Fruit fly (Drosophila melanogaster): ENCODE data around the gene Ca-alpha1T.
A peak's percentile ranks its signal among the peaks of the same experiment; 100 is the strongest.

Gene Ca-alpha1T

DNA sequence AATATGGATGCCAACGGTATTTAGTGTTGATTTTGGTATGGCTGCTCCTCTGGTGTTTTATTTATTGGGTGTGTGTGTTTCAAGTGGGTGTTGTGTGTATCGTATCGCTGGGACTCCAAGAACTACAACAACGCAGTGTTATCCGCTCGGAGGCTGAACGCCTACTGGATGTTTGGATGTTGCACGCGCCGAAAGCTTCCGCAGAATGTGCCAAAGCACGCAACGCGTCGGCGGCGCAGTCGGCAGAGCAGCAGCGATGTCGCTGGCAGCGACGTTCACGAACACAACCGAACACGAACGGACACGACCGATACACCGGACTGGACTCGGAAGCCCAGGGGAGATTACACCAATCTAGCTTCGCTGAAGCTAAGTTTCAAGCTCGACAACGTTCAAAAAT is at the start of gene Ca-alpha1T:
Gene Ca-alpha1T (minus strand): TSS at position 152 of the 400 bp plus-strand sequence.
- no peak for TF ChIP-seq CG4496 (GFP tag; IDR thresholded peaks at IDR 0.05)
- no peak for TF ChIP-seq CG17806 (tag; optimal IDR thresholded peaks at IDR 0.05)
- TF ChIP-seq gl (tag; optimal IDR thresholded peaks at IDR 0.05), result no peak
- no peak for TF ChIP-seq Pif1B (GFP tag; optimal IDR thresholded peaks at IDR 0.05)
- TF ChIP-seq CG15710 (tag; optimal IDR thresholded peaks at IDR 0.05), result no peak
- TF ChIP-seq Ets98B (GFP tag; IDR thresholded peaks at IDR 0.05), result no peak

DNA sequence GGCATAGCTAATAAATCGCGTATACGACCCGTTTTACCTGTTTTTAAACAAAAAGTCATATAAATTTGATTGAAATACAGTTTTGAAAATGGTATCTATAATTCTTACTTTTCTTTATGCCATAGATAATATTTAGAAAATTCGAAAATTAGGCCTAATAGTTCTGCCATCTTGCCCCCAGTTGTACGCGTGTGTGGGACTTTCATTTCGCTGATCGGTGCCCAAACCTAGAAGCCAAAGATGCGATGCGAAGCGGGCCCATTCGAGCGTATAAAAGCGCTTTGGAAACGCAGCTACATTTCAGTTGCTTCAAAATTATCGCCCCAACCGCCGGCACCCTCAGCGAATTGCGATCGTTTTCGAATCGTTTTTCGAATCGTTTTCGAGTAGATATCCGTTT is 44.7 kb upstream of the Ca-alpha1T start, which contains the start of gene CG14445:
Gene CG14445 (plus strand): TSS at position 301 of the 400 bp plus-strand sequence.
- TF ChIP-seq Pif1A (GFP tag; optimal IDR thresholded peaks at IDR 0.05) (no peak), CG15710 (tag; optimal IDR thresholded peaks at IDR 0.05) (no peak), gl (tag; optimal IDR thresholded peaks at IDR 0.05) (no peak), Ets98B (GFP tag; IDR thresholded peaks at IDR 0.05) (no peak), CG17806 (tag; optimal IDR thresholded peaks at IDR 0.05) (no peak)

DNA sequence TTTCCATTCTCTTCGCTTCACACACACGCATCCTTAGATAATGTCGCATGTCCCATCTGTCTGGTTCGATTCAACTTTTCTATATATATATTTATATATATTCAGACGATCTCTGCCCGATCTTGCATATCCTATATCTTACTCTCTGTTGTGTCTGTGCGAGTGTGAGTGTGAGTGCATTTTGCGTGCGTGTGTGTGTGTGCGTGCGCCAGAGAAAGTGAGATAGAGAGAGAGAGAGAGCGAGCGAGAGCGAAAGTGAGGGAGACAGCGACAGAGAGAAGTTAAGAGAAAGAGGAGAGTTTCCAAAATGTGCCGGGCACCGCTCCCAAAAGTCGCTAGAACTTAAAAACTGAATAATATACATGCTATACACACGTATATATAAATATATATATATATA is 39.5 kb upstream of the Ca-alpha1T start:
- TF ChIP-seq CG8301 (tag; optimal IDR thresholded peaks at IDR 0.05) (no peak), Snoo (tag; optimal IDR thresholded peaks at IDR 0.05) (no peak), D1 (tag; optimal IDR thresholded peaks at IDR 0.05) (no peak), CG34367 (tag; optimal IDR thresholded peaks at IDR 0.05) (no peak)

DNA sequence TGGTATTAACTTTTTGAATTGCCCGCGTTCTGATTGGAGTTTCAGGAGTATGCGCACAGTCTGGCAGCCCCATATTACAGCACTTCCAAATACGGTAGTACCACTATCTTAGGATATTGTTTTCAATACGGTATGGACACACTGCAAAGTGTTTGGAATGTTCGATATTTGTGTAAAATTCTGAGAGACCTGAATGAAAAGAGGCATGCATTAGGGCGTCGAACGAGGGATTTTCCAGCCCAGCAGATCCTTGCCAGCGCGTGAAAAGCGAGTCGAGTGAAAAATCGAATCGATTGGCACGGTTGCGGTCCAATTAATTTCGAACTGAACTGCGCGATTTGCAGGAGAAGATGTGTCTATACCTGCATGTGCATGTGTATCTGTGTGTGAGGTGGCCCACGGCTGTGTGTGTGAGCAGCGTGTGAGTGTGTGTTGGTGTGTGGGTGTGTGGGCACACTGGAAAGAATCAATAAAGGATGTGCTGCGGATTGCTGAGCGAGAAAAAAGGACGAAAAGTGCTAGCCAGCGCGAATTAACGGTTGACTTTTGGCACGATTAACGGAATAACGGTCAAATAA is 33.3 kb upstream of the Ca-alpha1T start, which contains the start of gene dtn:
Gene dtn (plus strand): TSS at position 176 of the 578 bp plus-strand sequence.
- TF ChIP-seq fd96Ca (GFP tag; IDR thresholded peaks at IDR 0.05) (no peak), CG10348 (GFP tag; IDR thresholded peaks at IDR 0.05) (no peak), CG4496 (GFP tag; IDR thresholded peaks at IDR 0.05) (no peak), CG32121 (GFP tag; IDR thresholded peaks at IDR 0.05) (no peak), D1 (tag; optimal IDR thresholded peaks at IDR 0.05) (no peak), CG14655 (GFP tag; optimal IDR thresholded peaks at IDR 0.05) (no peak), EcR (GFP tag; optimal IDR thresholded peaks at IDR 0.05) (no peak)

DNA sequence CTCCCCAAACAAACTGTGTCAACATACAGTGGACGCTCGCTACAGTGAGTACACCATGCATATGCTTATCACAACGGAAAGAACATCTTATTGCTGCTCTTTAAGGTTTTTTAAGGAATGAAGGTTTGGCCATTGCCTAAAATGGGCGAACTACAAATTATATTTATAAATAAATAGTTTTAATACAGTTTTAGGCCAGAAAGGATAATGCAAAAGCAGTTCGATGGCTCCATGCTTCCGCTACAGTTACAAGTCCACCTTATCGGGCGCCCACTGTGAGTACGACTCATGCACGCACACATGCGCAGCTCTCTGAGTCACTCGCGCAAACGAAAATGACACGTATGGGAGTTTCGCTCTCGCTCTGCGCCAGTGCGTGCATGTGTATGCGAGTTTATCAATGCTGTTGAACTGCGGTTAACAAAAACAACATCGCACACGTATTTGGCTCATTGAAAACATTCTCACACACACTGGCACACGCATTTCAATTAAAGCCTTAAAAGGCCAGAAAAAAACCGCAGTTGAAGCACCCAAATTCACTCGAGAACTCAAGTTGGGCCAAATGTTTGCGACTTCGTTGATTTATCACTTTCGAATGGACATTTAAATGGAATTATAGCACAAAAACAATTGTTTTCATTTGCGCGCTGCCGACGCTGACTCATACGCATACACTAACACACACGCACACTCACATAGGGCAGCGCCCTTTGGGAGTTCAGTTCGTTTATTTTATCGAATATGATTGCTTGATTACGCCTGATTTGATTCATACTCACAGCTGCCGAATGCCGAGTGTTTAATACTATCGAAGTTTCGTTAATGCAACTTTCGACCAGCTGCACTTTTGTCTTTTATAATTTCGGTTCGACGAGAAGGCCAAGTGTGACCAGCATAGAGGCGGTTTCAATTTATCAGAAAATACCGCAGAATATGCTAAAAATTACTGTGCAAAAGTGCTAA is 32.2 kb upstream of the Ca-alpha1T start, which contains the start of gene sqh:
Gene sqh (minus strand): TSS at position 916 of the 966 bp plus-strand sequence.
- TF ChIP-seq CG14655 (GFP tag; optimal IDR thresholded peaks at IDR 0.05) (peak; percentile 87), CG17806 (tag; optimal IDR thresholded peaks at IDR 0.05) (peak; percentile 66), CG9948 (tag; optimal IDR thresholded peaks at IDR 0.05) (peak; percentile 82), D1 (tag; optimal IDR thresholded peaks at IDR 0.05) (no peak), gl (tag; optimal IDR thresholded peaks at IDR 0.05) (peak; percentile 66), CG4496 (GFP tag; IDR thresholded peaks at IDR 0.05) (peak; percentile 94), EcR (GFP tag; optimal IDR thresholded peaks at IDR 0.05) (peak; percentile 94), Pif1A (GFP tag; optimal IDR thresholded peaks at IDR 0.05) (peak; percentile 84), CG15710 (tag; optimal IDR thresholded peaks at IDR 0.05) (peak; percentile 86), Ets98B (GFP tag; IDR thresholded peaks at IDR 0.05) (peak; percentile 91), CG8159 (tag; optimal IDR thresholded peaks at IDR 0.05) (peak; percentile 81), CG12605 (GFP tag; IDR thresholded peaks at IDR 0.05) (peak; percentile 76), CG34367 (tag; optimal IDR thresholded peaks at IDR 0.05) (peak; percentile 75), Snoo (tag; optimal IDR thresholded peaks at IDR 0.05) (peak; percentile 85), CG13204 (GFP tag; optimal IDR thresholded peaks at IDR 0.05) (no peak), Pif1B (GFP tag; optimal IDR thresholded peaks at IDR 0.05) (peak; percentile 87), fd96Ca (GFP tag; IDR thresholded peaks at IDR 0.05) (peak; percentile 96), rn (GFP tag; IDR thresholded peaks at IDR 0.05) (peak; percentile 78), CG10348 (GFP tag; IDR thresholded peaks at IDR 0.05) (peak; percentile 80), CG32121 (GFP tag; IDR thresholded peaks at IDR 0.05) (peak; percentile 95), CG8301 (tag; optimal IDR thresholded peaks at IDR 0.05) (peak; percentile 82)

DNA sequence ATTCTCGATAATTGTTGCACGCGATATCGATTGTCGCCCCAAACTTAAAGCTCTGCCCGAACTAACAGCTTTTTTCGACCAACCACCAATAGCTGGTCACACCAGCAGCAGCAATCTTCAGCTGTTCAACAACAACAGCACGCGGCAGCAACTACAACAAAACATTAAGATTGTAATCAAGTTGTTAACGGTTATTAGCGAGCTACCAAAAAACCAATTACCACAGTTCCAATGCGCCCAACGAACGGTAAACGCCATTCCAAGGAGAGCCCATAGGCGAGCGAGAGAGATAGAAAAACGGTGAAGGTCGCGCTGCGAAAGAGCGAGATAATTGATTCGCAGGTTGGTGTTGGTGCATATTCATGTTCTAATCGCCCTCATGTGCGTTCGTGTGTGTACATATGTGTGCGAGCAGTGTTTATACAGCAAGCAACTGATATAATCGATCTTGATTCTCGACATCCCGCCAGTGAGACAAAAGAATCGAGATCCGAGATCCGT is 27.6 kb upstream of the Ca-alpha1T start, which contains the start of gene Efr:
Gene Efr (plus strand): TSS at position 113 of the 501 bp plus-strand sequence.
- TF ChIP-seq EcR (GFP tag; optimal IDR thresholded peaks at IDR 0.05), result peak; percentile 41
- no peak for TF ChIP-seq rn (GFP tag; IDR thresholded peaks at IDR 0.05)
- TF ChIP-seq CG4496 (GFP tag; IDR thresholded peaks at IDR 0.05), result 0 out of 3 replicates have a peak, but pooled peaks have one; percentile 30
- TF ChIP-seq CG17806 (tag; optimal IDR thresholded peaks at IDR 0.05), result no peak

Measured in whole organism, pupa.